Worm (Caenorhabditis elegans) whole organism, L4/young adult: ENCODE results near the gene C03B1.17.

Experiments
- dao-5 ChIP-seq: sonication (generic microtip); optimal IDR thresholded peaks from 2 replicates; lab custom pipeline; 2016; ENCODE audit warnings: missing genotype, missing genetic modification characterization, moderate library complexity, missing compliant biosample characterization
- him-1 ChIP-seq: sonication (generic microtip); optimal IDR thresholded peaks from 2 replicates; lab custom pipeline; 2016; ENCODE audit warnings: missing genotype, missing genetic modification reagents, missing genetic modification characterization, missing compliant biosample characterization

DNA sequence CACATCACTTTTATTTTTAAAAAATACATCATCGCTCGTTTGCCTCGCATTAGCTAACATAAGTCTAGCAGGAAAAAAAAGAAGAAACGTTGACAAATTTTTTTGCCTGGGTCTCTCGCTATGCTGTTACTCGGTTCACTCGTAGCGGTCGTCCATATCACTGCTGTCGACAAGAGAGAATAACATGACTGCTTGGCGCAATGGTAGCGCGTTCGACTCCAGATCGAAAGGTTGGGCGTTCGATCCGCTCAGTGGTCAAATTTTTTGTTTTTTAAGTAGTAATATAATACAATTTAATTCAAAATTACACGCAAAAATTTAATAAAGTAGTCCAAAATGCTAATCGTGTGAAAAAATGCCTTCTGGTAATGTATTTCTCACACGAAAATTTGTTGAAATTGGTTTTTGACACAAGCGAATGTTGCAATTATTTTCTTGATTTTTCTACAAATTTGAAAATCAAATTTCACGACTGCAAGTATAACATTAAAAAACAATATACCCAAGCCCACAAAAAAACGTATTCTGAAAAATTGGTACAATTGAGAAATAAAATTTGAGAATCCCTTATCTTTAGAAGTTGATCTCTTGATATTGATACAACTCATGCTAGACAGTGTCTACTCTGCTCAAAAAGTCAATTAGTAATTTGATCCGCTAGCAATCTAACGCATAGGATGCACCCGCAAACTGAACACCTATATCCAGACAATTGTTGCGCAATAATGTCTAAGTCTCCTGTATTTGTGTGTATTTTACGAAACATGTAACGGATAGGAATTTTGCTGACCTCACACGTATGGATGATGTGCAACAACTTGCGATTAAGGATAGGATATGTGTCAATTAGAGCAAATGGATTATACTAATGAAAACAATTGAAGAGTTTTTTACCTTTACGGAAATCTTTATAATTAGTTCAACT lies 2.0 kb upstream of the C03B1.17 start:
- TF ChIP-seq dao-5 (tag; lab: Kevin White, UChicago) = peak; percentile 64
- TF ChIP-seq him-1 (tag; lab: Kevin White, UChicago) = no peak
